Worm (Caenorhabditis elegans) whole organism, young adult: ENCODE data around the gene F52E4.5.

Source experiments
- B0019.2 ChIP-seq: fragments of 200-800 bp; sonication (Bioruptor generic); conservative IDR thresholded peaks from 2 replicates; pipeline ENCODE4 v1.3.6; 2022; ENCODE audit warnings: missing genetic modification reagents, missing genetic modification characterization, missing compliant biosample characterization
- B0261.1 ChIP-seq: sonication (generic microtip); optimal IDR thresholded peaks from 2 replicates; lab custom pipeline; 2016; ENCODE audit warnings: mild to moderate bottlenecking, missing genetic modification characterization, moderate library complexity, missing compliant biosample characterization
- F33H1.4 ChIP-seq: fragments of 200-800 bp; sonication (Bioruptor generic); IDR thresholded peaks from 2 replicates; pipeline ENCODE4 v1.3.6; 2022; ENCODE audit warnings: missing genetic modification reagents, missing genetic modification characterization, missing compliant biosample characterization
- F52B5.7 ChIP-seq: sonication (generic microtip); optimal IDR thresholded peaks from 2 replicates; lab custom pipeline; 2016; ENCODE audit warnings: mild to moderate bottlenecking, missing genetic modification characterization, missing compliant biosample characterization
- F55B11.4 ChIP-seq: sonication (generic microtip); optimal IDR thresholded peaks from 2 replicates; lab custom pipeline; 2016; ENCODE audit warnings: missing compliant biosample characterization, missing genetic modification characterization, borderline replicate concordance; ENCODE audit not compliant: insufficient read depth
- F57A8.1 ChIP-seq: fragments of 200-800 bp; sonication (Bioruptor generic); optimal IDR thresholded peaks from 2 replicates; lab custom pipeline; 2018; ENCODE audit warnings: mild to moderate bottlenecking, missing genetic modification characterization, moderate library complexity, missing compliant biosample characterization
- T07F8.4 ChIP-seq: sonication (generic microtip); optimal IDR thresholded peaks from 2 replicates; lab custom pipeline; 2016; ENCODE audit warnings: mild to moderate bottlenecking, missing genetic modification characterization, moderate library complexity, missing compliant biosample characterization
- Y95B8A.8 ChIP-seq: fragments of 200-800 bp; sonication (Bioruptor generic); IDR thresholded peaks from 2 replicates; pipeline ENCODE4 v1.3.6; 2022; ENCODE audit warnings: missing genetic modification reagents, missing genetic modification characterization, missing compliant biosample characterization
- ama-1 ChIP-seq, 3 experiments: fragments of 150-350 bp in 1 of 3; sonication (generic microtip) in 2 of 3; optimal IDR thresholded peaks; 2 replicates each; lab custom pipeline; 2014 to 2018; ENCODE audit warnings: missing biosample characterization in 2 of 3, missing genetic modification characterization in 2 of 3, missing genetic modification reagents in 2 of 3
- aptf-2 ChIP-seq: fragments of 200-800 bp; sonication (Bioruptor generic); conservative IDR thresholded peaks from 2 replicates; pipeline ENCODE4 v1.3.6; 2022; ENCODE audit warnings: missing genetic modification reagents, missing genetic modification characterization, missing compliant biosample characterization
- attf-6 ChIP-seq: fragments of 200-800 bp; sonication (Bioruptor generic); IDR thresholded peaks from 2 replicates; pipeline ENCODE4 v1.3.6; 2022; ENCODE audit warnings: missing genetic modification reagents, missing genetic modification characterization, missing compliant biosample characterization
- ccch-3 ChIP-seq: fragments of 200-800 bp; sonication (Bioruptor generic); optimal IDR thresholded peaks from 2 replicates; lab custom pipeline; 2018; ENCODE audit warnings: mild to moderate bottlenecking, missing genetic modification characterization, missing compliant biosample characterization
- ceh-58 ChIP-seq: fragments of 200-800 bp; sonication (Bioruptor generic); IDR thresholded peaks from 2 replicates; pipeline ENCODE4 v1.3.6; 2022; ENCODE audit warnings: missing genetic modification characterization, missing compliant biosample characterization
- chd-7 ChIP-seq: sonication (generic microtip); optimal IDR thresholded peaks from 2 replicates; lab custom pipeline; 2016; ENCODE audit warnings: mild to moderate bottlenecking, missing genetic modification characterization, moderate library complexity, missing compliant biosample characterization
- die-1 ChIP-seq: sonication (generic microtip); optimal IDR thresholded peaks from 2 replicates; lab custom pipeline; 2016; ENCODE audit warnings: missing genotype, mild to moderate bottlenecking, missing genetic modification characterization, missing compliant biosample characterization
- egl-44 ChIP-seq: fragments of 200-800 bp; sonication (Bioruptor generic); IDR thresholded peaks from 2 replicates; pipeline ENCODE4 v1.3.6; 2022; ENCODE audit warnings: missing genetic modification reagents, missing genetic modification characterization, missing compliant biosample characterization
- egrh-3 ChIP-seq: fragments of 200-800 bp; sonication (Bioruptor generic); IDR thresholded peaks from 2 replicates; pipeline ENCODE4 v1.3.6; 2022; ENCODE audit warnings: missing genetic modification reagents, missing genetic modification characterization, missing compliant biosample characterization
- ekl-4 ChIP-seq: fragments of 200-800 bp; sonication (Bioruptor generic); IDR thresholded peaks from 2 replicates; pipeline ENCODE4 v1.3.6; 2022; ENCODE audit warnings: missing genetic modification reagents, missing genetic modification characterization, missing compliant biosample characterization
- fkh-3 ChIP-seq: sonication (generic microtip); optimal IDR thresholded peaks from 2 replicates; lab custom pipeline; 2016; ENCODE audit warnings: mild to moderate bottlenecking, missing genetic modification characterization, missing compliant biosample characterization
- gei-17 ChIP-seq: fragments of 200-800 bp; sonication (Bioruptor generic); optimal IDR thresholded peaks from 2 replicates; lab custom pipeline; 2018; ENCODE audit warnings: mild to moderate bottlenecking, missing genetic modification characterization, missing compliant biosample characterization
- hsf-1 ChIP-seq: fragments of 200-800 bp; sonication (Bioruptor generic); IDR thresholded peaks from 2 replicates; pipeline ENCODE4 v1.3.6; 2022; ENCODE audit warnings: missing genetic modification reagents, missing genetic modification characterization, missing compliant biosample characterization
- lag-1 ChIP-seq: fragments of 200-800 bp; sonication (Bioruptor generic); IDR thresholded peaks from 2 replicates; pipeline ENCODE4 v1.3.6; 2022; ENCODE audit warnings: missing genetic modification reagents, missing genetic modification characterization, missing compliant biosample characterization
- lin-26 ChIP-seq: fragments of 200-800 bp; sonication (Bioruptor generic); IDR thresholded peaks from 2 replicates; pipeline ENCODE4 v1.3.6; 2022; ENCODE audit warnings: missing genetic modification reagents, missing genetic modification characterization, missing compliant biosample characterization
- lin-35 ChIP-seq, 3 experiments: fragments of 150-350 bp in 2 of 3; sonication (generic microtip) in 1 of 3; optimal IDR thresholded peaks; 2 replicates each; lab custom pipeline; 2014 to 2018; ENCODE audit warnings: missing biosample characterization in 3 of 3, missing genetic modification characterization in 3 of 3, missing genetic modification reagents in 3 of 3
- lin-40 ChIP-seq: sonication (generic microtip); optimal IDR thresholded peaks from 2 replicates; lab custom pipeline; 2016; ENCODE audit warnings: missing genetic modification characterization, mild to moderate bottlenecking, missing compliant biosample characterization, missing genotype, missing genetic modification reagents
- lin-54 ChIP-seq: fragments of 200-800 bp; sonication (Bioruptor generic); optimal IDR thresholded peaks from 2 replicates; lab custom pipeline; 2018; ENCODE audit warnings: mild to moderate bottlenecking, missing genetic modification characterization, missing compliant biosample characterization
- lir-1 ChIP-seq: fragments of 200-800 bp; sonication (Bioruptor generic); conservative IDR thresholded peaks from 2 replicates; pipeline ENCODE4 v1.3.6; 2022; ENCODE audit warnings: missing genetic modification reagents, missing genetic modification characterization, missing compliant biosample characterization
- lsy-27 ChIP-seq: sonication (generic microtip); optimal IDR thresholded peaks from 2 replicates; lab custom pipeline; 2017; ENCODE audit warnings: missing genetic modification characterization, mild to moderate bottlenecking, missing compliant biosample characterization, antibody characterized with exemption, missing genotype, borderline replicate concordance; ENCODE audit not compliant: insufficient read depth
- madf-10 ChIP-seq: sonication (generic microtip); optimal IDR thresholded peaks from 2 replicates; lab custom pipeline; 2016; ENCODE audit warnings: mild to moderate bottlenecking, missing genetic modification characterization, missing compliant biosample characterization
- madf-6 ChIP-seq: fragments of 200-800 bp; sonication (Bioruptor generic); IDR thresholded peaks from 2 replicates; pipeline ENCODE4 v1.3.6; 2022; ENCODE audit warnings: missing genetic modification reagents, missing genetic modification characterization, missing compliant biosample characterization
- mcd-1 ChIP-seq: fragments of 200-800 bp; sonication (Bioruptor generic); IDR thresholded peaks from 2 replicates; pipeline ENCODE4 v1.3.6; 2022; ENCODE audit warnings: missing genetic modification reagents, missing genetic modification characterization, missing compliant biosample characterization
- mel-28 ChIP-seq: sonication (generic microtip); optimal IDR thresholded peaks from 2 replicates; lab custom pipeline; 2016; ENCODE audit warnings: borderline replicate concordance, mild to moderate bottlenecking, missing genetic modification characterization, missing compliant biosample characterization
- nfya-1 ChIP-seq: sonication (generic microtip); optimal IDR thresholded peaks from 2 replicates; lab custom pipeline; 2017; ENCODE audit warnings: antibody characterized with exemption, missing compliant biosample characterization, missing genetic modification characterization, borderline replicate concordance; ENCODE audit not compliant: insufficient read depth
- nhr-120 ChIP-seq: fragments of 200-800 bp; sonication (Bioruptor generic); IDR thresholded peaks from 2 replicates; pipeline ENCODE4 v1.3.6; 2022; ENCODE audit warnings: missing genetic modification characterization, missing compliant biosample characterization
- nhr-179 ChIP-seq: sonication (generic microtip); optimal IDR thresholded peaks from 2 replicates; lab custom pipeline; 2016; ENCODE audit warnings: mild to moderate bottlenecking, missing genetic modification characterization, missing compliant biosample characterization
- nhr-27 ChIP-seq: fragments of 200-800 bp; sonication (Bioruptor generic); optimal IDR thresholded peaks from 2 replicates; lab custom pipeline; 2018; ENCODE audit warnings: mild to moderate bottlenecking, missing genetic modification characterization, moderate library complexity, missing compliant biosample characterization
- pbrm-1 ChIP-seq: fragments of 200-800 bp; sonication (Bioruptor generic); IDR thresholded peaks from 2 replicates; pipeline ENCODE4 v1.3.6; 2022; ENCODE audit warnings: missing genetic modification reagents, missing genetic modification characterization, missing compliant biosample characterization
- rcor-1 ChIP-seq: fragments of 200-800 bp; sonication (Bioruptor generic); IDR thresholded peaks from 2 replicates; pipeline ENCODE4 v1.3.6; 2022; ENCODE audit warnings: missing genetic modification reagents, missing genetic modification characterization, missing compliant biosample characterization
- repo-1 ChIP-seq: sonication (generic microtip); optimal IDR thresholded peaks from 2 replicates; lab custom pipeline; 2017; ENCODE audit warnings: mild to moderate bottlenecking, missing genetic modification characterization, missing compliant biosample characterization
- snpc-4 ChIP-seq, 5 experiments: fragments of 150-350 bp in 1 of 5; sonication (generic microtip) in 4 of 5; optimal IDR thresholded peaks; 2 replicates each; lab custom pipeline; 2014 to 2018; ENCODE audit warnings: missing genetic modification characterization in 5 of 5, missing biosample characterization in 3 of 5, antibody characterized with exemption in 2 of 5, mild to moderate bottlenecking in 2 of 5, missing compliant biosample characterization in 2 of 5, missing genotype in 2 of 5, moderate library complexity in 2 of 5, missing genetic modification reagents in 1 of 5
- somi-1 ChIP-seq: fragments of 200-800 bp; sonication (Bioruptor generic); optimal IDR thresholded peaks from 2 replicates; lab custom pipeline; 2018; ENCODE audit warnings: mild to moderate bottlenecking, missing genetic modification characterization, missing compliant biosample characterization
- tbx-9 ChIP-seq: sonication (generic microtip); optimal IDR thresholded peaks from 2 replicates; lab custom pipeline; 2016; ENCODE audit warnings: borderline replicate concordance, missing genetic modification characterization, inconsistent platforms, missing compliant biosample characterization
- tlf-1 ChIP-seq: fragments of 200-800 bp; sonication (Bioruptor generic); optimal IDR thresholded peaks from 2 replicates; lab custom pipeline; 2018; ENCODE audit warnings: mild to moderate bottlenecking, missing genetic modification characterization, missing compliant biosample characterization
- unc-62 ChIP-seq: fragments of 150-350 bp; optimal IDR thresholded peaks from 2 replicates; lab custom pipeline; 2014; ENCODE audit warnings: missing biosample characterization, missing genetic modification reagents, missing genetic modification characterization
- zfh-2 ChIP-seq: fragments of 200-800 bp; sonication (Bioruptor generic); conservative IDR thresholded peaks from 2 replicates; pipeline ENCODE4 v1.3.6; 2022; ENCODE audit warnings: missing genetic modification reagents, missing genetic modification characterization, missing compliant biosample characterization
- ztf-26 ChIP-seq: sonication (generic microtip); optimal IDR thresholded peaks from 2 replicates; lab custom pipeline; 2017; ENCODE audit warnings: missing genetic modification characterization, missing compliant biosample characterization
- ztf-3 ChIP-seq: fragments of 200-800 bp; sonication (Bioruptor generic); optimal IDR thresholded peaks from 2 replicates; lab custom pipeline; 2018; ENCODE audit warnings: mild to moderate bottlenecking, missing genetic modification characterization, missing compliant biosample characterization

F52E4.5 gene

ce11 chrX:3127626-3128142 lies 40.5 kb upstream of the F52E4.5 start (continued):
- TF ChIP-seq B0261.1 (tag; lab: Kevin White, UChicago) (peak; percentile 13), snpc-4 (GFP tag; optimal IDR thresholded peaks at IDR 0.05; lab: Kevin White, UChicago) (peak; percentile 55), snpc-4 (tag; optimal IDR thresholded peaks at IDR 0.05; lab: Kevin White, UChicago) (peak; percentile 56 to 76 (median 62)), lin-26 (GFP tag; lab: Robert Waterston, UW) (peak; percentile 79), ccch-3 (GFP tag; lab: Kevin White, UChicago) (no peak), tbx-9 (tag; lab: Kevin White, UChicago) (no peak), ekl-4 (GFP tag; lab: Robert Waterston, UW) (peak; percentile 73), repo-1 (tag; lab: Kevin White, UChicago) (peak; percentile 83), F52B5.7 (tag; lab: Kevin White, UChicago) (peak; percentile 49), madf-6 (GFP tag; lab: Robert Waterston, UW) (no peak), lag-1 (GFP tag; lab: Robert Waterston, UW) (no peak), nfya-1 (tag; lab: Kevin White, UChicago) (no peak), ama-1 (optimal IDR thresholded peaks at IDR 0.05; lab: Kevin White, UChicago) (no peak), ama-1 (GFP tag; optimal IDR thresholded peaks at IDR 0.05; lab: Kevin White, UChicago) (no peak), T07F8.4 (tag; lab: Kevin White, UChicago) (peak; percentile 67), F55B11.4 (no peak), lir-1 (GFP tag; lab: Robert Waterston, UW) (peak; percentile 99), unc-62 (GFP tag; lab: Kevin White, UChicago) (peak; percentile 33), die-1 (tag; lab: Kevin White, UChicago) (peak; percentile 54), attf-6 (GFP tag; lab: Robert Waterston, UW) (no peak), chd-7 (tag; lab: Kevin White, UChicago) (peak; percentile 88), tlf-1 (GFP tag; lab: Kevin White, UChicago) (peak; percentile 56), ztf-3 (GFP tag; lab: Kevin White, UChicago) (peak; percentile 74), egrh-3 (GFP tag; lab: Robert Waterston, UW) (peak; percentile 76), lin-54 (GFP tag; lab: Kevin White, UChicago) (peak; percentile 54), F33H1.4 (0 out of 2 replicates have a peak, but pooled peaks have one; percentile 8), nhr-27 (peak; percentile 42), zfh-2 (GFP tag; lab: Robert Waterston, UW) (peak; percentile 99), nhr-120 (no peak), fkh-3 (tag; lab: Kevin White, UChicago) (no peak), mel-28 (tag; lab: Kevin White, UChicago) (no peak), lin-35 (GFP tag; optimal IDR thresholded peaks at IDR 0.05; lab: Kevin White, UChicago) (peak in 1 of 3 experiments; percentile 69), gei-17 (GFP tag; lab: Kevin White, UChicago) (peak; percentile 87), Y95B8A.8 (0 out of 2 replicates have a peak, but pooled peaks have one; percentile 22), lsy-27 (tag; lab: Kevin White, UChicago) (no peak), B0019.2 (GFP tag; lab: Robert Waterston, UW) (no peak), egl-44 (GFP tag; lab: Robert Waterston, UW) (peak; percentile 88), pbrm-1 (GFP tag; lab: Robert Waterston, UW) (peak; percentile 87), somi-1 (GFP tag; lab: Kevin White, UChicago) (peak; percentile 68), hsf-1 (GFP tag; lab: Robert Waterston, UW) (no peak), F57A8.1 (no peak), aptf-2 (no peak), mcd-1 (peak; percentile 82), madf-10 (tag; lab: Kevin White, UChicago) (peak; percentile 85), ztf-26 (peak; percentile 82), ceh-58 (GFP tag; lab: Robert Waterston, UW) (no peak), nhr-179 (tag; lab: Kevin White, UChicago) (no peak), rcor-1 (GFP tag; lab: Robert Waterston, UW) (peak; percentile 61; the same call in 1 of the 2 replicates), lin-40 (tag; lab: Kevin White, UChicago) (peak; percentile 93)
